Worm (Caenorhabditis elegans) whole organism, L4/young adult: ENCODE data around the gene vig-1.

Source experiments
- W03F9.2 ChIP-seq: fragments of 150-350 bp; optimal IDR thresholded peaks from 2 replicates; lab custom pipeline; 2014; ENCODE audit warnings: missing biosample characterization, missing genetic modification characterization
- dao-5 ChIP-seq: sonication (generic microtip); optimal IDR thresholded peaks from 2 replicates; lab custom pipeline; 2016; ENCODE audit warnings: missing genotype, missing genetic modification characterization, moderate library complexity, missing compliant biosample characterization
- him-1 ChIP-seq: sonication (generic microtip); optimal IDR thresholded peaks from 2 replicates; lab custom pipeline; 2016; ENCODE audit warnings: missing genotype, missing genetic modification reagents, missing genetic modification characterization, missing compliant biosample characterization

- TF ChIP-seq him-1 (tag; lab: Kevin White, UChicago) (no peak), dao-5 (tag; lab: Kevin White, UChicago) (no peak), W03F9.2 (no peak)
Measured at ce11 chrII:1320987-1321807, at the start of gene vig-1.
